Fruit fly (Drosophila melanogaster) whole organism, embryonic: ENCODE measurements around the gene CG12241.

Experiments
- ATbp ChIP-seq: fragments of 200-800 bp; sonication (Bioruptor generic); optimal IDR thresholded peaks from 2 replicates; lab custom pipeline; 2017; ENCODE audit warnings: missing biosample characterization, mild to moderate bottlenecking, missing genetic modification characterization, missing genetic modification reagents
- BEAF-32 ChIP-seq: fragments of 200-800 bp; sonication (Bioruptor generic); optimal IDR thresholded peaks from 3 replicates; lab custom pipeline; 2017; ENCODE audit warnings: missing biosample characterization, missing genetic modification characterization, mild to moderate bottlenecking, moderate library complexity, missing genetic modification reagents
- Bgb ChIP-seq: fragments of 200-800 bp; sonication (Bioruptor generic); IDR thresholded peaks from 2 replicates; pipeline ENCODE4 v1.3.6; 2022; ENCODE audit warnings: missing biosample characterization, missing genetic modification characterization; ENCODE audit not compliant: partially characterized antibody
- CG10979 ChIP-seq: fragments of 200-800 bp; sonication (Bioruptor generic); optimal IDR thresholded peaks from 2 replicates; lab custom pipeline; 2018; ENCODE audit warnings: missing biosample characterization, mild to moderate bottlenecking, missing genetic modification characterization, moderate library complexity
- CG12299 ChIP-seq: fragments of 200-800 bp; sonication (Bioruptor generic); optimal IDR thresholded peaks from 2 replicates; lab custom pipeline; 2018; ENCODE audit warnings: missing biosample characterization, mild to moderate bottlenecking, missing genetic modification characterization
- CG12659 ChIP-seq: fragments of 200-800 bp; sonication (Bioruptor generic); optimal IDR thresholded peaks from 3 replicates; lab custom pipeline; 2017; ENCODE audit warnings: mild to moderate bottlenecking, missing biosample characterization, missing genetic modification reagents, missing genetic modification characterization
- CG13624 ChIP-seq: fragments of 200-800 bp; sonication (Bioruptor generic); optimal IDR thresholded peaks from 2 replicates; lab custom pipeline; 2016; ENCODE audit warnings: missing biosample characterization, missing genetic modification characterization
- CG14667 ChIP-seq: fragments of 200-800 bp; sonication (Bioruptor generic); IDR thresholded peaks from 2 replicates; pipeline ENCODE4 v1.3.6; 2022; ENCODE audit warnings: missing biosample characterization, missing genetic modification characterization
- CG15601 ChIP-seq: fragments of 200-800 bp; sonication (Bioruptor generic); optimal IDR thresholded peaks from 3 replicates; lab custom pipeline; 2019; ENCODE audit warnings: missing biosample characterization, mild to moderate bottlenecking, missing genetic modification characterization, moderate library complexity
- CG17612 ChIP-seq: fragments of 200-800 bp; sonication (Bioruptor generic); IDR thresholded peaks from 2 replicates; pipeline ENCODE4 v1.3.6; 2022; ENCODE audit warnings: missing biosample characterization, missing genetic modification characterization
- CG32772 ChIP-seq: fragments of 200-800 bp; sonication (Bioruptor generic); IDR thresholded peaks from 2 replicates; pipeline ENCODE4 v1.3.6; 2022; ENCODE audit warnings: missing biosample characterization, missing genetic modification characterization
- CG42726 ChIP-seq: fragments of 200-800 bp; sonication (Bioruptor generic); IDR thresholded peaks from 2 replicates; pipeline ENCODE4 v1.3.6; 2022; ENCODE audit warnings: missing biosample characterization, missing genetic modification characterization; ENCODE audit not compliant: partially characterized antibody
- CG7357 ChIP-seq: fragments of 200-800 bp; sonication (Bioruptor generic); IDR thresholded peaks from 3 replicates; pipeline ENCODE4 v1.3.6; 2022; ENCODE audit warnings: missing biosample characterization, missing genetic modification characterization
- CG8281 ChIP-seq: fragments of 200-800 bp; sonication (Bioruptor generic); optimal IDR thresholded peaks from 2 replicates; lab custom pipeline; 2018; ENCODE audit warnings: missing biosample characterization, mild to moderate bottlenecking, missing genetic modification characterization, moderate library complexity
- CTCF ChIP-seq: fragments of 200-800 bp; sonication (Bioruptor generic); optimal IDR thresholded peaks from 2 replicates; lab custom pipeline; 2017; ENCODE audit warnings: missing biosample characterization, mild to moderate bottlenecking, missing genetic modification characterization, moderate library complexity
- CoRest ChIP-seq: fragments of 200-800 bp; sonication (Bioruptor generic); optimal IDR thresholded peaks from 3 replicates; lab custom pipeline; 2018; ENCODE audit warnings: missing biosample characterization, mild to moderate bottlenecking, missing genetic modification characterization, moderate library complexity
- E2f2 ChIP-seq: fragments of 200-800 bp; sonication (Bioruptor generic); IDR thresholded peaks from 2 replicates; pipeline ENCODE4 v1.3.6; 2022; ENCODE audit warnings: missing biosample characterization, missing genetic modification characterization
- HLHmδ ChIP-seq: fragments of 200-800 bp; sonication (Bioruptor generic); optimal IDR thresholded peaks from 2 replicates; lab custom pipeline; 2018; ENCODE audit warnings: missing biosample characterization, mild to moderate bottlenecking, missing genetic modification characterization, moderate library complexity
- Hsf ChIP-seq: fragments of 200-800 bp; sonication (Bioruptor generic); optimal IDR thresholded peaks from 3 replicates; lab custom pipeline; 2016; ENCODE audit warnings: missing biosample characterization, missing genetic modification characterization
- MESR4 ChIP-seq: fragments of 200-800 bp; sonication (Bioruptor generic); optimal IDR thresholded peaks from 2 replicates; lab custom pipeline; 2018; ENCODE audit warnings: missing biosample characterization, mild to moderate bottlenecking, missing genetic modification characterization, moderate library complexity
- Nf-YC ChIP-seq: fragments of 200-800 bp; optimal IDR thresholded peaks from 3 replicates; lab custom pipeline; 2019; ENCODE audit warnings: missing biosample characterization, mild to moderate bottlenecking, missing genetic modification characterization, moderate library complexity
- PHDP ChIP-seq: fragments of 200-800 bp; sonication (Bioruptor generic); optimal IDR thresholded peaks from 3 replicates; lab custom pipeline; 2018; ENCODE audit warnings: missing biosample characterization, mild to moderate bottlenecking, missing genetic modification characterization, moderate library complexity
- Rfx ChIP-seq: fragments of 200-800 bp; sonication (Bioruptor generic); IDR thresholded peaks from 2 replicates; pipeline ENCODE4 v1.3.6; 2022; ENCODE audit warnings: missing biosample characterization, missing genetic modification characterization
- Sin3A ChIP-seq: fragments of >200 bp; optimal IDR thresholded peaks from 2 replicates; lab custom pipeline; 2018
- Stat92E ChIP-seq, 3 experiments: fragments of >200 bp in 2 of 3; fragments of 200-800 bp in 1 of 3; sonication (Bioruptor generic) in 1 of 3; optimal IDR thresholded peaks; 2 replicates each; lab custom pipeline; 2017 to 2019; ENCODE audit warnings: missing biosample characterization in 3 of 3, missing genetic modification characterization in 3 of 3, mild to moderate bottlenecking in 1 of 3, moderate library complexity in 1 of 3
- Vsx1 ChIP-seq: fragments of 200-800 bp; sonication (Bioruptor generic); optimal IDR thresholded peaks from 2 replicates; lab custom pipeline; 2017; ENCODE audit warnings: missing biosample characterization, mild to moderate bottlenecking, missing genetic modification characterization, missing genetic modification reagents
- YL-1 ChIP-seq: fragments of 200-800 bp; sonication (Bioruptor generic); optimal IDR thresholded peaks from 3 replicates; lab custom pipeline; 2017; ENCODE audit warnings: missing biosample characterization, mild to moderate bottlenecking, missing genetic modification characterization
- bcd ChIP-seq: fragments of 200-800 bp; sonication (Bioruptor generic); optimal IDR thresholded peaks from 2 replicates; lab custom pipeline; 2017; ENCODE audit warnings: missing biosample characterization, mild to moderate bottlenecking, missing genetic modification characterization
- ci ChIP-seq: fragments of 200-800 bp; sonication (Bioruptor generic); IDR thresholded peaks from 3 replicates; pipeline ENCODE4 v1.3.6; 2022; ENCODE audit warnings: missing biosample characterization, missing genetic modification characterization
- cwo ChIP-seq: fragments of 200-800 bp; sonication (Bioruptor generic); optimal IDR thresholded peaks from 3 replicates; lab custom pipeline; 2017; ENCODE audit warnings: missing biosample characterization, missing genetic modification characterization, mild to moderate bottlenecking, moderate library complexity, missing genetic modification reagents
- esg ChIP-seq: fragments of 200-800 bp; sonication (Bioruptor generic); conservative IDR thresholded peaks from 2 replicates; pipeline ENCODE4 v1.3.6; 2022; ENCODE audit warnings: missing biosample characterization, missing genetic modification characterization
- eyg ChIP-seq: fragments of 200-800 bp; sonication (Bioruptor generic); optimal IDR thresholded peaks from 3 replicates; lab custom pipeline; 2016; ENCODE audit warnings: missing biosample characterization, missing genetic modification characterization
- gfzf ChIP-seq: fragments of 200-800 bp; sonication (Bioruptor generic); optimal IDR thresholded peaks from 2 replicates; lab custom pipeline; 2016; ENCODE audit warnings: missing biosample characterization, mild to moderate bottlenecking, missing genetic modification characterization, moderate library complexity
- insv ChIP-seq, 2 experiments: fragments of 200-800 bp; sonication (Bioruptor generic); optimal IDR thresholded peaks; 3 replicates each; lab custom pipeline; 2016 to 2018; ENCODE audit warnings: missing biosample characterization in 2 of 2, missing genetic modification characterization in 2 of 2
- jumu ChIP-seq: fragments of 200-800 bp; sonication (Bioruptor generic); optimal IDR thresholded peaks from 3 replicates; lab custom pipeline; 2016; ENCODE audit warnings: missing biosample characterization, missing genetic modification characterization
- ken ChIP-seq: fragments of 200-800 bp; sonication (Bioruptor generic); IDR thresholded peaks from 3 replicates; pipeline ENCODE4 v1.3.6; 2022; ENCODE audit warnings: missing biosample characterization, missing genetic modification characterization
- lbe ChIP-seq: fragments of 200-800 bp; sonication (Bioruptor generic); optimal IDR thresholded peaks from 2 replicates; lab custom pipeline; 2016; ENCODE audit warnings: missing biosample characterization, mild to moderate bottlenecking, missing genetic modification characterization
- lmd ChIP-seq: fragments of 200-800 bp; sonication (Bioruptor generic); IDR thresholded peaks from 2 replicates; pipeline ENCODE4 v1.3.6; 2022; ENCODE audit warnings: missing biosample characterization, missing genetic modification characterization
- maf-S ChIP-seq: fragments of 200-800 bp; sonication (Bioruptor generic); optimal IDR thresholded peaks from 2 replicates; lab custom pipeline; 2016; ENCODE audit warnings: missing biosample characterization, missing genetic modification characterization
- phol ChIP-seq: fragments of 200-800 bp; sonication (Bioruptor generic); optimal IDR thresholded peaks from 3 replicates; lab custom pipeline; 2018; ENCODE audit warnings: missing biosample characterization, mild to moderate bottlenecking, missing genetic modification characterization, moderate library complexity
- pum ChIP-seq: fragments of 200-800 bp; sonication (Bioruptor generic); optimal IDR thresholded peaks from 2 replicates; lab custom pipeline; 2016; ENCODE audit warnings: missing biosample characterization, missing genetic modification characterization
- pzg ChIP-seq: fragments of 200-800 bp; sonication (Bioruptor generic); optimal IDR thresholded peaks from 3 replicates; lab custom pipeline; 2018; ENCODE audit warnings: missing biosample characterization, mild to moderate bottlenecking, missing genetic modification characterization, moderate library complexity
- rib ChIP-seq: fragments of 200-800 bp; sonication (Bioruptor generic); IDR thresholded peaks from 2 replicates; pipeline ENCODE4 v1.3.6; 2022; ENCODE audit warnings: missing biosample characterization, missing genetic modification characterization
- sna ChIP-seq: fragments of 200-800 bp; sonication (Bioruptor generic); IDR thresholded peaks from 2 replicates; pipeline ENCODE4 v1.3.6; 2022; ENCODE audit warnings: missing biosample characterization, missing genetic modification characterization; ENCODE audit not compliant: partially characterized antibody
- so ChIP-seq: fragments of 200-800 bp; sonication (Bioruptor generic); IDR thresholded peaks from 3 replicates; pipeline ENCODE4 v1.3.6; 2022; ENCODE audit warnings: missing biosample characterization, missing genetic modification characterization
- tna ChIP-seq: fragments of 200-800 bp; sonication (Bioruptor generic); IDR thresholded peaks from 2 replicates; pipeline ENCODE4 v1.3.6; 2022; ENCODE audit warnings: missing biosample characterization, missing genetic modification characterization; ENCODE audit not compliant: partially characterized antibody
- trem ChIP-seq: fragments of 200-800 bp; optimal IDR thresholded peaks from 3 replicates; lab custom pipeline; 2019; ENCODE audit warnings: missing biosample characterization, mild to moderate bottlenecking, missing genetic modification characterization, moderate library complexity
- tx ChIP-seq: fragments of 200-800 bp; sonication (Bioruptor generic); optimal IDR thresholded peaks from 2 replicates; lab custom pipeline; 2016; ENCODE audit warnings: missing biosample characterization, missing genetic modification characterization
- vnd ChIP-seq: fragments of 200-800 bp; sonication (Bioruptor generic); IDR thresholded peaks from 3 replicates; pipeline ENCODE4 v1.3.6; 2022; ENCODE audit warnings: missing biosample characterization, missing genetic modification characterization; ENCODE audit not compliant: partially characterized antibody

The CG12241 gene

DNA sequence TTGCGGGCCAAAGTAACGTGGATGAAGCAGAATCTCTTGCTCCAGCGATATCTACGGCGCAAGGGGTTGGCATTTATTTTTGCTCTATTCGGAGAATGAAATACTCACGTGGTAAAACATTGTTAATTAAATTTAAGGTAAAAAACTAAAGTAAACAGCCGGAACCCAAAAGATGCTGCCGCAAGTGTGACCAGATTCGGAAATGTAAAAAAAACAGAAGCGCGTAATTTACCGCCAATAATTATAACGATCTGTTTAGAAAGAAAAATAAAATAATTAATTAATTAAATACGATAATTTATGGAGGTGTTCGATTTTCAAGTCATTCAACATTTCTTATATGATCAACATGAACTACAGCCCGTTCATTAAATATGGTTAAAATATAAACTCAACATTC lies 3.9 kb downstream of the CG12241 start, which contains the start of gene Polr2G (continued):
- TF ChIP-seq ATbp (no peak), CG12659 (no peak), gfzf (GFP tag; lab: Kevin White, UChicago) (peak; percentile 63), CoRest (tag; lab: Kevin White, UChicago) (no peak), HLHmδ (no peak)

DNA sequence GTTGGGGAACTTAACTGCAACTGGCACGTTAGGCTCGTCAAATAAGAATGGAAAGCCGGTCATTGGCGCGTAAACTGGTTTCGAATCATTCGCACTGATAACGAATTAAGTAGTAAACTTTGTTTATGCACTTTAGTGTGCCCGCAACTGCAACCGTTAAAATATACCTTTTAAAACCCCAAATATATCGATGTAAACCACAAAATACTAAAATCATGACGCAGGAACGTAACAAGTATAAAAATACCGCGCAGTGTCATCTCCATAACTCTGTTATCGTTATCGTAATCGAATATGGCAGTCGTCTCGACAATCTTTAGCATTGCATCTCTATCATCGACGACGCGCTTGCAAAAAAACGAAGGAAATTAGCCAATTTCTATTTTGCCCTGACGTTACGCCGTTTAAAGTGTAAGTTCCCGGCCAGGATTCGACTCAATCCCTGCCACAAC lies 6.2 kb downstream of the CG12241 start, which contains the start of the genes CG31344 and Caf1-55:
Gene CG31344 (minus strand): TSS at position 51 of the 452 bp plus-strand sequence.
Gene Caf1-55 (plus strand): TSS at position 298 of the 452 bp plus-strand sequence.
- TF ChIP-seq sna (GFP tag; lab: Robert Waterston, UW) (peak; percentile 72), E2f2 (GFP tag; lab: Robert Waterston, UW) (peak; percentile 82), CG7357 (GFP tag; lab: Robert Waterston, UW) (no peak), CoRest (tag; lab: Kevin White, UChicago) (peak; percentile 26), so (GFP tag; lab: Robert Waterston, UW) (no peak), esg (GFP tag; lab: Robert Waterston, UW) (no peak), BEAF-32 (peak; percentile 81), YL-1 (GFP tag; lab: Kevin White, UChicago) (peak; percentile 81), cwo (no peak), CG14667 (GFP tag; lab: Robert Waterston, UW) (no peak), ken (GFP tag; lab: Robert Waterston, UW) (peak; percentile 16; the same call in 1 of the 3 replicates), CTCF (no peak), eyg (GFP tag; lab: Kevin White, UChicago) (no peak), maf-S (GFP tag; lab: Kevin White, UChicago) (peak; percentile 12), CG32772 (GFP tag; lab: Robert Waterston, UW) (no peak), Nf-YC (tag; lab: Kevin White, UChicago) (peak; percentile 9), trem (tag; lab: Kevin White, UChicago) (peak; percentile 85), Sin3A (peak; percentile 70), PHDP (peak; percentile 25), CG13624 (GFP tag; lab: Kevin White, UChicago) (peak; percentile 12), CG15601 (peak; percentile 32), Hsf (GFP tag; lab: Kevin White, UChicago) (peak; percentile 1), rib (no peak), tx (GFP tag; lab: Kevin White, UChicago) (peak; percentile 24), lbe (GFP tag; lab: Kevin White, UChicago) (peak; percentile 55), insv (GFP tag; optimal IDR thresholded peaks at IDR 0.05; lab: Kevin White, UChicago) (peak in 1 of 2 experiments; percentile 18), Bgb (GFP tag; lab: Robert Waterston, UW) (peak; percentile 87), CG10979 (tag; lab: Kevin White, UChicago) (no peak), CG42726 (GFP tag; lab: Robert Waterston, UW) (peak; percentile 39; the same call in 1 of the 2 replicates), Vsx1 (GFP tag; lab: Kevin White, UChicago) (peak; percentile 16), CG12299 (tag; lab: Kevin White, UChicago) (peak; percentile 2), lmd (no peak), pum (GFP tag; lab: Kevin White, UChicago) (no peak), phol (tag; lab: Kevin White, UChicago) (peak; percentile 89), Rfx (GFP tag; lab: Robert Waterston, UW) (0 out of 2 replicates have a peak, but pooled peaks have one; percentile 18), pzg (peak; percentile 98), CG17612 (GFP tag; lab: Robert Waterston, UW) (no peak), tna (GFP tag; lab: Robert Waterston, UW) (peak; percentile 44; the same call in 1 of the 2 replicates), ci (peak; percentile 17; the same call in 1 of the 3 replicates), bcd (no peak), Stat92E (GFP tag; optimal IDR thresholded peaks at IDR 0.05; lab: Kevin White, UChicago) (peak in 1 of 3 experiments; percentile 69), vnd (peak; percentile 61; the same call in 2 of the 3 replicates), MESR4 (peak; percentile 65), jumu (GFP tag; lab: Kevin White, UChicago) (peak; percentile 9), CG8281 (tag; lab: Kevin White, UChicago) (no peak)
